Worm (Caenorhabditis elegans): Measurements from ENCODE around the gene ugt-37.

DNA sequence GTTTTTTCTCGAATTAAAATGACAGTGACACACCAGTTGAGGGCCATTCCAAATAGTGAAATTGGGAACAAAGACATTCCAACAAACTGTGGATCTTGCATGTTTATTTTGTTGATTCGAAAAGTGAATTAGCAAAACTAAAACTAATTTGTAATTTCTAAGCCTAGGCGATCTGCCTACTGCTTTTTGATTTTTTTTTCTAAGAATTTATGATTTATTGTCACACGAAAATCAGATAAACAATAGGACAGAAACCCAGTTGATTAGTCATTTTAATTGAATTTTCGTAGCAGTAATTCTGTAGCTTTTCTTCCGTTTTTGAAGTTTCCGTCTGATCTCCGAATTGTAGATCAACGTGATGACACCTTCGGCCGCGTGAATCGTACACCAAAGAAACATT lies 26.3 kb downstream of the ugt-37 start, which contains the start of gene srx-33:
- TF ChIP-seq lsy-2 (tag; optimal IDR thresholded peaks at IDR 0.05) (no peak), egl-13 (tag; optimal IDR thresholded peaks at IDR 0.05) (no peak), mdl-1 (tag; optimal IDR thresholded peaks at IDR 0.05) (no peak)

Data from whole organism, L1 larva.